Fruit fly (Drosophila melanogaster): ENCODE results near the gene ND-13B.
A peak's percentile ranks its signal among the peaks of the same experiment; 100 is the strongest.

The ND-13B gene

dm6 chr3L:10690904-10691408 is 3.0 kb downstream of the ND-13B start, which contains the start of gene CG11811 (continued):
- TF ChIP-seq CG12219 (GFP tag; optimal IDR thresholded peaks at IDR 0.05) (no peak), gt (GFP tag; IDR thresholded peaks at IDR 0.05) (no peak), en (GFP tag; optimal IDR thresholded peaks at IDR 0.05) (no peak), CG14860 (GFP tag; IDR thresholded peaks at IDR 0.05; ENCODE audit: partially characterized antibody) (peak; percentile 70), CG18262 (tag; optimal IDR thresholded peaks at IDR 0.05) (no peak), CG2199 (GFP tag; IDR thresholded peaks at IDR 0.05) (no peak), CG31388 (GFP tag; optimal IDR thresholded peaks at IDR 0.05) (no peak), Hr3 (GFP tag; optimal IDR thresholded peaks at IDR 0.05) (no peak), bowl (GFP tag; IDR thresholded peaks at IDR 0.05) (no peak), HLH4C (GFP tag; IDR thresholded peaks at IDR 0.05; ENCODE audit: partially characterized antibody) (peak; percentile 75), CG2129 (GFP tag; IDR thresholded peaks at IDR 0.05; ENCODE audit: partially characterized antibody) (peak; percentile 54), sug (tag; optimal IDR thresholded peaks at IDR 0.05) (peak; percentile 62), cato (GFP tag; optimal IDR thresholded peaks at IDR 0.05; ENCODE audit: borderline replicate concordance) (no peak), Doc2 (GFP tag; IDR thresholded peaks at IDR 0.05) (no peak), CG16779 (GFP tag; IDR thresholded peaks at IDR 0.05) (no peak), CG18599 (GFP tag; optimal IDR thresholded peaks at IDR 0.05) (peak; percentile 26), trh (GFP tag; optimal IDR thresholded peaks at IDR 0.05) (no peak), sc (optimal IDR thresholded peaks at IDR 0.05) (no peak), sc (GFP tag; optimal IDR thresholded peaks at IDR 0.05) (no peak), zen2 (GFP tag; IDR thresholded peaks at IDR 0.05; ENCODE audit: partially characterized antibody) (peak; percentile 64; the same call in 1 of the 3 replicates), CG11093 (GFP tag; IDR thresholded peaks at IDR 0.05) (no peak), Aef1 (GFP tag; IDR thresholded peaks at IDR 0.05) (no peak; the same call in 2 of the 3 replicates), sim (GFP tag; IDR thresholded peaks at IDR 0.05) (no peak), caup (GFP tag; optimal IDR thresholded peaks at IDR 0.05; ENCODE audit: severe bottlenecking) (peak; percentile 17), fd96Cb (tag; optimal IDR thresholded peaks at IDR 0.05) (no peak), nom (GFP tag; optimal IDR thresholded peaks at IDR 0.05) (no peak), Atf-2 (GFP tag; optimal IDR thresholded peaks at IDR 0.05) (peak; percentile 3), PHDP (tag; optimal IDR thresholded peaks at IDR 0.05) (no peak), ash1 (GFP tag; optimal IDR thresholded peaks at IDR 0.05) (no peak), CoRest (tag; optimal IDR thresholded peaks at IDR 0.05) (peak; percentile 17), wek (GFP tag; optimal IDR thresholded peaks at IDR 0.05) (no peak), peb (GFP tag; IDR thresholded peaks at IDR 0.05) (no peak), bbx (GFP tag; IDR thresholded peaks at IDR 0.05; ENCODE audit: partially characterized antibody) (peak; percentile 83), Vsx1 (GFP tag; optimal IDR thresholded peaks at IDR 0.05) (no peak), knrl (GFP tag; IDR thresholded peaks at IDR 0.05; ENCODE audit: partially characterized antibody) (peak; percentile 76), pb (GFP tag; optimal IDR thresholded peaks at IDR 0.05) (no peak), cad (GFP tag; optimal IDR thresholded peaks at IDR 0.05) (no peak), D19A (tag; optimal IDR thresholded peaks at IDR 0.05) (no peak), h (optimal IDR thresholded peaks at IDR 0.05) (no peak), ewg (GFP tag; optimal IDR thresholded peaks at IDR 0.05) (no peak), chm (GFP tag; IDR thresholded peaks at IDR 0.05) (no peak), CG15696 (tag; optimal IDR thresholded peaks at IDR 0.05) (no peak), CG14965 (GFP tag; optimal IDR thresholded peaks at IDR 0.05; ENCODE audit: borderline replicate concordance) (no peak), Scr (GFP tag; IDR thresholded peaks at IDR 0.05; ENCODE audit: partially characterized antibody) (peak; percentile 82), CG30403 (GFP tag; optimal IDR thresholded peaks at IDR 0.05) (no peak), gsb (GFP tag; IDR thresholded peaks at IDR 0.05) (no peak), Stat92E (GFP tag; optimal IDR thresholded peaks at IDR 0.05) (no peak), CG12391 (tag; optimal IDR thresholded peaks at IDR 0.05) (peak; percentile 10), slp2 (GFP tag; optimal IDR thresholded peaks at IDR 0.05) (no peak), Dbx (GFP tag; IDR thresholded peaks at IDR 0.05) (peak; percentile 28; the same call in 1 of the 3 replicates)
